Fruit fly (Drosophila melanogaster) whole organism, wandering third instar larva: ENCODE results near the gene Rad17.

Experiments
- HLH106 ChIP-seq: fragments of 200-800 bp; optimal IDR thresholded peaks from 3 replicates; lab custom pipeline; 2019; ENCODE audit warnings: missing biosample characterization, mild to moderate bottlenecking, missing genetic modification characterization, moderate library complexity
- OdsH ChIP-seq: fragments of 200-800 bp; sonication (Bioruptor generic); optimal IDR thresholded peaks from 2 replicates; lab custom pipeline; 2016; ENCODE audit warnings: missing biosample characterization, mild to moderate bottlenecking, missing genetic modification characterization
- br ChIP-seq: fragments of 200-800 bp; sonication (Bioruptor generic); optimal IDR thresholded peaks from 2 replicates; lab custom pipeline; 2016; ENCODE audit warnings: missing biosample characterization, missing genetic modification characterization
- brk ChIP-seq: fragments of 200-800 bp; sonication (Bioruptor generic); optimal IDR thresholded peaks from 2 replicates; lab custom pipeline; 2016; ENCODE audit warnings: missing biosample characterization, mild to moderate bottlenecking, missing genetic modification characterization
- dsf ChIP-seq: sonication (Bioruptor generic); optimal IDR thresholded peaks from 2 replicates; lab custom pipeline; 2016; ENCODE audit warnings: missing biosample characterization, missing genetic modification characterization, borderline replicate concordance
- h ChIP-seq: fragments of 200-800 bp; sonication (Bioruptor generic); optimal IDR thresholded peaks from 3 replicates; lab custom pipeline; 2016; ENCODE audit warnings: missing biosample characterization, mild to moderate bottlenecking, missing genetic modification characterization
- pan ChIP-seq: fragments of >200 bp; optimal IDR thresholded peaks from 2 replicates; lab custom pipeline; 2017
- rgr ChIP-seq: fragments of 200-800 bp; sonication (Bioruptor generic); optimal IDR thresholded peaks from 3 replicates; lab custom pipeline; 2016; ENCODE audit warnings: missing biosample characterization, mild to moderate bottlenecking, missing genetic modification characterization
- sv ChIP-seq: fragments of 200-800 bp; sonication (Bioruptor generic); optimal IDR thresholded peaks from 3 replicates; lab custom pipeline; 2016; ENCODE audit warnings: missing biosample characterization, missing genetic modification characterization
- tai ChIP-seq: sonication (Bioruptor generic); optimal IDR thresholded peaks from 2 replicates; lab custom pipeline; 2016; ENCODE audit warnings: missing biosample characterization, missing genetic modification characterization

DNA sequence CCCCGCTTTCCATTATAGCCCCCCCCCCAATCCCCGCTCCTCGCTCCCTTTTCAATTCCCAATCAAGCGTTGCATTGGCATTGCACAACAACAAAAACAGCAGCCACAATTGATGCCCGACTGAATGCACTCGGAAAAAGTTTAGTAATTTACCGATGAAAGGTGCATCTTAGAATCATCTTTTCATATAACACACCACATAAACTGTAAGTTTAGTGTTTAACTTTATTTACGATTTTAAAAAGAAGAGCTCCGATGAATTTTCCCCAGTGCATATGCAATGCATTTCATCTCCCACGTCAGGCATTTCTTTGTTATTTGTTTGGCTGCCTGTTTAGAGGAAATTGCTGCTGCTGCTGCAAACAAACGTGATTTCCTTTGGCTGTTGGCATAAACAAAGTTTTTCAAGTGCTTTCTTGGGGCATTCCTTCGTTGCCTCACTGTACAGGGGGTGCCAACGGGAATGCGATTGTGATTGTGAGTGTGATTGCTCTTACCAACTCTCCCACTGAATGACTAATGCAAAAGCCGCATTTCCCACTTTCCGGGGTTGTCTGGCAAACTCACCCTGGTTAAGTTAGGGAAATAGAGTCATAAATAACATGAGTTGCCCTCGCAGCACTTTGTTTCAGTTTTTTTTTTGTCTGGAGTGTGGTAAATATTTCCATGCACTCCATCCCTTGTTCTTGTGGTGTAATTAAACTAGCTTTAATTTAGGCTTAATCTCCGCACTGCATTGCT is 29.4 kb upstream of the Rad17 start:
- TF ChIP-seq br (GFP tag; lab: Kevin White, UChicago) (peak; percentile 43), brk (GFP tag; lab: Kevin White, UChicago) (no peak), h (GFP tag; lab: Kevin White, UChicago) (peak; percentile 70), tai (no peak), dsf (GFP tag; lab: Kevin White, UChicago) (no peak), HLH106 (tag; lab: Kevin White, UChicago) (peak; percentile 69), sv (GFP tag; lab: Kevin White, UChicago) (no peak), pan (lab: Kevin White, UChicago) (no peak), rgr (GFP tag; lab: Kevin White, UChicago) (peak; percentile 67), OdsH (GFP tag; lab: Kevin White, UChicago) (peak; percentile 61)
